Fruit fly (Drosophila melanogaster) whole organism, wandering third instar larva: ENCODE data around the gene Gas8.

Source experiments
- Abd-B ChIP-seq: fragments of >200 bp; optimal IDR thresholded peaks from 2 replicates; lab custom pipeline; 2017; ENCODE audit warnings: missing biosample characterization, missing genetic modification characterization
- Hr78 ChIP-seq: fragments of >200 bp; optimal IDR thresholded peaks from 2 replicates; lab custom pipeline; 2017; ENCODE audit warnings: missing biosample characterization, missing genetic modification characterization
- Jra ChIP-seq: sonication (Bioruptor generic); optimal IDR thresholded peaks from 2 replicates; lab custom pipeline; 2016; ENCODE audit warnings: missing biosample characterization, missing genetic modification characterization
- Myc ChIP-seq: fragments of >200 bp; optimal IDR thresholded peaks from 2 replicates; lab custom pipeline; 2017
- OdsH ChIP-seq: fragments of 200-800 bp; sonication (Bioruptor generic); optimal IDR thresholded peaks from 2 replicates; lab custom pipeline; 2016; ENCODE audit warnings: missing biosample characterization, mild to moderate bottlenecking, missing genetic modification characterization
- Rel ChIP-seq, 2 experiments: fragments of 200-800 bp; sonication (Bioruptor generic) in 1 of 2; optimal IDR thresholded peaks; 2 replicates in 1 of 2; 3 replicates in 1 of 2; lab custom pipeline; 2016 to 2019; ENCODE audit warnings: mild to moderate bottlenecking in 2 of 2, missing biosample characterization in 2 of 2, missing genetic modification characterization in 2 of 2, moderate library complexity in 1 of 2
- br ChIP-seq: fragments of 200-800 bp; sonication (Bioruptor generic); optimal IDR thresholded peaks from 2 replicates; lab custom pipeline; 2016; ENCODE audit warnings: missing biosample characterization, missing genetic modification characterization
- brk ChIP-seq: fragments of 200-800 bp; sonication (Bioruptor generic); optimal IDR thresholded peaks from 2 replicates; lab custom pipeline; 2016; ENCODE audit warnings: missing biosample characterization, mild to moderate bottlenecking, missing genetic modification characterization
- dmrt93B ChIP-seq: fragments of 200-800 bp; sonication (Bioruptor generic); optimal IDR thresholded peaks from 2 replicates; lab custom pipeline; 2018; ENCODE audit warnings: missing biosample characterization, mild to moderate bottlenecking, missing genetic modification characterization
- h ChIP-seq: fragments of 200-800 bp; sonication (Bioruptor generic); optimal IDR thresholded peaks from 3 replicates; lab custom pipeline; 2016; ENCODE audit warnings: missing biosample characterization, mild to moderate bottlenecking, missing genetic modification characterization
- pan ChIP-seq: fragments of >200 bp; optimal IDR thresholded peaks from 2 replicates; lab custom pipeline; 2017
- rgr ChIP-seq: fragments of 200-800 bp; sonication (Bioruptor generic); optimal IDR thresholded peaks from 3 replicates; lab custom pipeline; 2016; ENCODE audit warnings: missing biosample characterization, mild to moderate bottlenecking, missing genetic modification characterization
- sv ChIP-seq: fragments of 200-800 bp; sonication (Bioruptor generic); optimal IDR thresholded peaks from 3 replicates; lab custom pipeline; 2016; ENCODE audit warnings: missing biosample characterization, missing genetic modification characterization

- TF ChIP-seq Abd-B (GFP tag; lab: Kevin White, UChicago): no peak
- no peak for TF ChIP-seq rgr (GFP tag; lab: Kevin White, UChicago)
- no peak for TF ChIP-seq Myc (lab: Kevin White, UChicago)
- no peak for TF ChIP-seq pan (lab: Kevin White, UChicago)
- TF ChIP-seq dmrt93B (GFP tag; lab: Kevin White, UChicago): no peak
- no peak for TF ChIP-seq OdsH (GFP tag; lab: Kevin White, UChicago)
- TF ChIP-seq br (GFP tag; lab: Kevin White, UChicago): no peak
- TF ChIP-seq Rel (GFP tag; optimal IDR thresholded peaks at IDR 0.05; lab: Kevin White, UChicago): no peak
- no peak for TF ChIP-seq Rel (tag; optimal IDR thresholded peaks at IDR 0.05; lab: Kevin White, UChicago)
- TF ChIP-seq sv (GFP tag; lab: Kevin White, UChicago): no peak
- no peak for TF ChIP-seq Jra (GFP tag; lab: Kevin White, UChicago)
- TF ChIP-seq h: no peak
- no peak for TF ChIP-seq Hr78 (GFP tag; lab: Kevin White, UChicago)
- no peak for TF ChIP-seq brk (GFP tag; lab: Kevin White, UChicago)
Observed at dm6 chrX:3442543-3443207, 62.0 kb downstream of the Gas8 start.
